Worm (Caenorhabditis elegans) whole organism, L1 larva: ENCODE results near the gene ipla-6.

Experiments used
- C04F5.9 ChIP-seq: sonication (generic microtip); optimal IDR thresholded peaks from 2 replicates; lab custom pipeline; 2016; ENCODE audit warnings: missing genetic modification characterization, missing compliant biosample characterization
- C34B4.2 ChIP-seq: sonication (generic microtip); optimal IDR thresholded peaks from 2 replicates; lab custom pipeline; 2017; ENCODE audit warnings: mild to moderate bottlenecking, missing genetic modification characterization, missing compliant biosample characterization
- alr-1 ChIP-seq: fragments of 200-800 bp; sonication (Bioruptor generic); optimal IDR thresholded peaks from 2 replicates; lab custom pipeline; 2018; ENCODE audit warnings: borderline replicate concordance, mild to moderate bottlenecking, missing genetic modification characterization, missing compliant biosample characterization
- blmp-1 ChIP-seq: fragments of 150-350 bp; optimal IDR thresholded peaks from 2 replicates; lab custom pipeline; 2014; ENCODE audit warnings: missing biosample characterization, missing genetic modification characterization
- ceh-82 ChIP-seq, 3 experiments: fragments of 150-350 bp in 1 of 3; sonication (generic microtip) in 2 of 3; optimal IDR thresholded peaks; 2 replicates each; lab custom pipeline; 2014 to 2017; ENCODE audit warnings: missing biosample characterization in 3 of 3, missing genetic modification characterization in 3 of 3
- dpl-1 ChIP-seq, 3 experiments: fragments of 150-350 bp in 2 of 3; sonication (generic microtip) in 1 of 3; optimal IDR thresholded peaks; 2 replicates each; lab custom pipeline; 2014 to 2017; ENCODE audit warnings: missing biosample characterization in 3 of 3, missing genetic modification characterization in 3 of 3, missing genetic modification reagents in 3 of 3
- dsc-1 ChIP-seq: sonication (generic microtip); optimal IDR thresholded peaks from 2 replicates; lab custom pipeline; 2016; ENCODE audit warnings: mild to moderate bottlenecking, missing genetic modification characterization, missing compliant biosample characterization
- efl-1 ChIP-seq, 4 experiments: fragments of 150-350 bp; optimal IDR thresholded peaks in 3 of 4; peaks in 1 of 4; 1 replicate in 1 of 4; 2 replicates in 3 of 4; lab custom pipeline; 2014; ENCODE audit warnings: missing biosample characterization in 2 of 4, missing genetic modification characterization in 2 of 4, missing genetic modification reagents in 2 of 4
- efl-3 ChIP-seq: fragments of 200-800 bp; sonication (Bioruptor generic); optimal IDR thresholded peaks from 2 replicates; lab custom pipeline; 2018; ENCODE audit warnings: mild to moderate bottlenecking, missing genetic modification characterization, missing compliant biosample characterization
- egl-13 ChIP-seq: sonication (generic microtip); optimal IDR thresholded peaks from 2 replicates; lab custom pipeline; 2016; ENCODE audit warnings: missing genotype, missing genetic modification reagents, missing genetic modification characterization, missing compliant biosample characterization
- elt-2 ChIP-seq: sonication (generic microtip); optimal IDR thresholded peaks from 2 replicates; lab custom pipeline; 2016; ENCODE audit warnings: missing genetic modification characterization, mild to moderate bottlenecking, inconsistent platforms, missing compliant biosample characterization, missing genetic modification reagents
- elt-3 ChIP-seq, 6 experiments: fragments of 150-350 bp in 1 of 6; sonication (generic microtip); optimal IDR thresholded peaks; 2 replicates each; lab custom pipeline; 2017 to 2018; ENCODE audit warnings: missing biosample characterization in 6 of 6, missing genetic modification characterization in 6 of 6, inconsistent platforms in 1 of 6
- ets-5 ChIP-seq: fragments of 200-800 bp; sonication (Bioruptor generic); IDR thresholded peaks from 2 replicates; pipeline ENCODE4 v1.3.6; 2022; ENCODE audit warnings: missing genetic modification characterization, missing compliant biosample characterization
- fkh-10 ChIP-seq: sonication (generic microtip); optimal IDR thresholded peaks from 2 replicates; lab custom pipeline; 2017; ENCODE audit warnings: missing biosample characterization, missing genetic modification reagents, missing genetic modification characterization
- fkh-4 ChIP-seq: sonication (generic microtip); optimal IDR thresholded peaks from 2 replicates; lab custom pipeline; 2016; ENCODE audit warnings: missing compliant biosample characterization, missing genetic modification characterization, borderline replicate concordance
- grh-1 ChIP-seq: fragments of 200-800 bp; sonication (Bioruptor generic); IDR thresholded peaks from 2 replicates; pipeline ENCODE4 v1.3.6; 2022; ENCODE audit warnings: missing genetic modification reagents, missing genetic modification characterization, missing compliant biosample characterization
- hlh-17 ChIP-seq: fragments of 200-800 bp; sonication (Bioruptor generic); optimal IDR thresholded peaks from 2 replicates; lab custom pipeline; 2018; ENCODE audit warnings: missing genetic modification characterization, mild to moderate bottlenecking, missing compliant biosample characterization, moderate library complexity, borderline replicate concordance
- irx-1 ChIP-seq: sonication (generic microtip); optimal IDR thresholded peaks from 2 replicates; lab custom pipeline; 2016; ENCODE audit warnings: missing genetic modification characterization, missing compliant biosample characterization
- jun-1 ChIP-seq: fragments of 150-350 bp; optimal IDR thresholded peaks from 2 replicates; lab custom pipeline; 2014; ENCODE audit warnings: missing biosample characterization, missing genetic modification reagents, missing genetic modification characterization
- lin-13 ChIP-seq: fragments of 150-350 bp; optimal IDR thresholded peaks from 2 replicates; lab custom pipeline; 2014; ENCODE audit warnings: missing biosample characterization, missing genetic modification reagents, missing genetic modification characterization
- lin-15B ChIP-seq: fragments of 150-350 bp; sonication (generic microtip); optimal IDR thresholded peaks from 3 replicates; lab custom pipeline; 2014; ENCODE audit warnings: missing biosample characterization, missing genetic modification characterization
- lin-35 ChIP-seq, 2 experiments: fragments of 150-350 bp; optimal IDR thresholded peaks; 2 replicates each; lab custom pipeline; 2014; ENCODE audit warnings: missing biosample characterization in 2 of 2, missing genetic modification characterization in 2 of 2, missing genetic modification reagents in 2 of 2
- lsy-2 ChIP-seq, 2 experiments: fragments of 150-350 bp; optimal IDR thresholded peaks; 2 replicates each; lab custom pipeline; 2014; ENCODE audit warnings: missing biosample characterization in 2 of 2, missing genetic modification characterization in 2 of 2
- mdl-1 ChIP-seq, 2 experiments: fragments of 150-350 bp; optimal IDR thresholded peaks; 2 replicates each; lab custom pipeline; 2014 to 2017; ENCODE audit warnings: missing biosample characterization in 2 of 2, missing genetic modification characterization in 2 of 2, inconsistent platforms in 1 of 2
- nhr-47 ChIP-seq: sonication (generic microtip); optimal IDR thresholded peaks from 2 replicates; lab custom pipeline; 2016; ENCODE audit warnings: mild to moderate bottlenecking, missing genetic modification characterization, moderate library complexity, missing compliant biosample characterization
- nhr-77 ChIP-seq: fragments of 150-350 bp; optimal IDR thresholded peaks from 2 replicates; lab custom pipeline; 2014; ENCODE audit warnings: missing biosample characterization, missing genetic modification characterization
- nhr-85 ChIP-seq: sonication (generic microtip); peaks from one replicate; lab custom pipeline; 2016; ENCODE audit warnings: missing genetic modification characterization, inconsistent platforms, missing compliant biosample characterization
- nhr-90 ChIP-seq: sonication (generic microtip); optimal IDR thresholded peaks from 2 replicates; lab custom pipeline; 2016; ENCODE audit warnings: mild to moderate bottlenecking, missing genetic modification characterization, missing compliant biosample characterization; ENCODE audit not compliant: poor library complexity
- pag-3 ChIP-seq: sonication (generic microtip); optimal IDR thresholded peaks from 2 replicates; lab custom pipeline; 2017; ENCODE audit warnings: missing genetic modification characterization, mild to moderate bottlenecking, missing compliant biosample characterization, antibody characterized with exemption, borderline replicate concordance; ENCODE audit not compliant: insufficient read depth
- skn-1 ChIP-seq: fragments of 150-350 bp; optimal IDR thresholded peaks from 2 replicates; lab custom pipeline; 2014; ENCODE audit warnings: missing biosample characterization, missing genetic modification characterization
- snpc-4 ChIP-seq: fragments of 150-350 bp; optimal IDR thresholded peaks from 2 replicates; lab custom pipeline; 2014; ENCODE audit warnings: missing biosample characterization, missing genetic modification characterization
- snu-23 ChIP-seq: sonication (generic microtip); optimal IDR thresholded peaks from 2 replicates; lab custom pipeline; 2016; ENCODE audit warnings: missing genetic modification characterization, missing compliant biosample characterization
- sox-4 ChIP-seq: sonication (generic microtip); optimal IDR thresholded peaks from 2 replicates; lab custom pipeline; 2016; ENCODE audit warnings: missing genetic modification characterization, missing compliant biosample characterization
- swsn-7 ChIP-seq: sonication (generic microtip); optimal IDR thresholded peaks from 2 replicates; lab custom pipeline; 2016; ENCODE audit warnings: missing genetic modification characterization, missing compliant biosample characterization
- tbx-2 ChIP-seq: sonication (generic microtip); optimal IDR thresholded peaks from 2 replicates; lab custom pipeline; 2016; ENCODE audit warnings: missing genetic modification characterization, missing compliant biosample characterization
- tlp-1 ChIP-seq: fragments of 150-350 bp; optimal IDR thresholded peaks from 2 replicates; lab custom pipeline; 2014; ENCODE audit warnings: missing biosample characterization, missing genetic modification characterization
- unc-130 ChIP-seq: fragments of 150-350 bp; optimal IDR thresholded peaks from 2 replicates; lab custom pipeline; 2017; ENCODE audit warnings: missing biosample characterization, missing genetic modification characterization, inconsistent platforms
- unc-86 ChIP-seq: sonication (generic microtip); optimal IDR thresholded peaks from 2 replicates; lab custom pipeline; 2016; ENCODE audit warnings: missing genetic modification characterization, missing compliant biosample characterization
- unc-98 ChIP-seq: fragments of 200-800 bp; sonication (Bioruptor generic); IDR thresholded peaks from 2 replicates; pipeline ENCODE4 v1.3.6; 2022; ENCODE audit warnings: missing genetic modification characterization, missing compliant biosample characterization
- xbp-1 ChIP-seq: sonication (generic microtip); optimal IDR thresholded peaks from 2 replicates; lab custom pipeline; 2016; ENCODE audit warnings: missing genetic modification characterization, missing compliant biosample characterization
- zip-4 ChIP-seq: fragments of 200-800 bp; sonication (Bioruptor generic); optimal IDR thresholded peaks from 2 replicates; lab custom pipeline; 2018; ENCODE audit warnings: mild to moderate bottlenecking, missing genetic modification characterization, moderate library complexity, missing compliant biosample characterization

ipla-6 gene

ce11 chrIV:6369489-6369888 lies 32.0 kb downstream of the ipla-6 start (continued):
- TF ChIP-seq fkh-4 (tag; lab: Kevin White, UChicago) (peak; percentile 7), grh-1 (GFP tag; lab: Robert Waterston, UW) (no peak), unc-98 (GFP tag; lab: Robert Waterston, UW) (no peak), pag-3 (tag; lab: Kevin White, UChicago) (no peak), lsy-2 (tag; optimal IDR thresholded peaks at IDR 0.05; lab: Kevin White, UChicago) (peak in 1 of 2 experiments; percentile 52), fkh-10 (no peak), snu-23 (GFP tag; lab: Kevin White, UChicago) (peak; percentile 37), unc-130 (no peak), nhr-85 (tag; lab: Kevin White, UChicago) (peak; percentile 80), irx-1 (tag; lab: Kevin White, UChicago) (peak; percentile 59), C34B4.2 (no peak), C04F5.9 (tag; lab: Kevin White, UChicago) (no peak), alr-1 (tag; lab: Kevin White, UChicago) (no peak), sox-4 (tag; lab: Kevin White, UChicago) (peak; percentile 5), tbx-2 (tag; lab: Kevin White, UChicago) (peak; percentile 7)

- TF ChIP-seq ceh-82 (tag; optimal IDR thresholded peaks at IDR 0.05; lab: Kevin White, UChicago) (no peak), hlh-17 (GFP tag; lab: Kevin White, UChicago) (no peak), swsn-7 (no peak), skn-1 (tag; lab: Kevin White, UChicago) (no peak), unc-130 (no peak), elt-2 (no peak)
Measured at ce11 chrIV:6372267-6372666, 34.8 kb downstream of the ipla-6 start.

ce11 chrIV:6372993-6373392 lies 35.5 kb downstream of the ipla-6 start, which contains the start of gene smg-3:
Gene smg-3, minus strand, starts transcription at chrIV:6373093.
- TF ChIP-seq sox-4 (tag; lab: Kevin White, UChicago) = no peak
- TF ChIP-seq, all 84 proteins: peak for 0

- TF ChIP-seq unc-98 (GFP tag; lab: Robert Waterston, UW) (no peak), efl-1 (optimal IDR thresholded peaks at IDR 0.05; lab: Kevin White, UChicago) (no peak), efl-1 (GFP tag; optimal IDR thresholded peaks at IDR 0.05 in 1 of 2; lab: Kevin White, UChicago) (peak in 1 of 2 experiments; percentile 8)
Measured at ce11 chrIV:6373721-6374120, 36.3 kb downstream of the ipla-6 start.

ce11 chrIV:6376473-6377115 lies 39.1 kb downstream of the ipla-6 start, which contains the start of the genes hrpf-2 and bli-6:
Gene hrpf-2, minus strand, starts transcription at chrIV:6376523.
Gene bli-6, plus strand, starts transcription at chrIV:6377065.
- TF ChIP-seq lin-35 (GFP tag; optimal IDR thresholded peaks at IDR 0.05; lab: Kevin White, UChicago) (peak; percentile 85 to 91), blmp-1 (no peak), snpc-4 (tag; lab: Kevin White, UChicago) (peak; percentile 59), zip-4 (GFP tag; lab: Kevin White, UChicago) (peak; percentile 3), hlh-17 (GFP tag; lab: Kevin White, UChicago) (no peak), irx-1 (tag; lab: Kevin White, UChicago) (peak; percentile 55), nhr-77 (peak; percentile 58), lin-15B (tag; lab: Kevin White, UChicago) (peak; percentile 93), lin-13 (GFP tag; lab: Kevin White, UChicago) (peak; percentile 74), efl-3 (GFP tag; lab: Kevin White, UChicago) (no peak), nhr-47 (tag; lab: Kevin White, UChicago) (peak; percentile 85), unc-86 (tag; lab: Kevin White, UChicago) (peak; percentile 77), dpl-1 (GFP tag; optimal IDR thresholded peaks at IDR 0.05; lab: Kevin White, UChicago) (peak; percentile 79 to 87 (median 86)), fkh-10 (no peak), unc-130 (peak; percentile 34), nhr-90 (tag; lab: Kevin White, UChicago) (peak; percentile 63), elt-3 (tag; optimal IDR thresholded peaks at IDR 0.05; lab: Kevin White, UChicago) (peak in 2 of 6 experiments; percentile 66 to 70), mdl-1 (tag; optimal IDR thresholded peaks at IDR 0.05; lab: Kevin White, UChicago) (peak in 1 of 2 experiments; percentile 54), efl-1 (optimal IDR thresholded peaks at IDR 0.05; lab: Kevin White, UChicago) (peak; percentile 87), efl-1 (GFP tag; optimal IDR thresholded peaks at IDR 0.05 in 1 of 2; lab: Kevin White, UChicago) (peak; percentile 83 to 98), egl-13 (tag; lab: Kevin White, UChicago) (peak; percentile 54), xbp-1 (peak; percentile 74), fkh-4 (tag; lab: Kevin White, UChicago) (no peak), unc-98 (GFP tag; lab: Robert Waterston, UW) (no peak), jun-1 (peak; percentile 39), tlp-1 (tag; lab: Kevin White, UChicago) (no peak), dsc-1 (peak; percentile 72), ets-5 (GFP tag; lab: Robert Waterston, UW) (no peak)
